Worm (Caenorhabditis elegans): ENCODE results near the gene C27B7.9.

ce11 chrIV:8924126-8924525, 8.2 kb upstream of the C27B7.9 start:
- TF ChIP-seq dao-5 (tag; optimal IDR thresholded peaks at IDR 0.05) (no peak), W03F9.2 (tag; optimal IDR thresholded peaks at IDR 0.05) (no peak), him-1 (tag; optimal IDR thresholded peaks at IDR 0.05) (no peak)

Measured in whole organism, L4/young adult.